Worm (Caenorhabditis elegans) whole organism, L4 larva: Measurements from ENCODE around the gene nstp-5.

Experiments
- F26F4.8 ChIP-seq: fragments of 200-800 bp; sonication (Bioruptor generic); conservative IDR thresholded peaks from 2 replicates; pipeline ENCODE4 v1.3.6; 2022; ENCODE audit warnings: missing genetic modification characterization, missing compliant biosample characterization
- F37D6.2 ChIP-seq: sonication (generic microtip); optimal IDR thresholded peaks from 2 replicates; lab custom pipeline; 2016; ENCODE audit warnings: mild to moderate bottlenecking, missing genetic modification characterization, missing compliant biosample characterization
- R02D3.7 ChIP-seq: fragments of 150-350 bp; sonication (generic microtip); optimal IDR thresholded peaks from 3 replicates; lab custom pipeline; 2014; ENCODE audit warnings: missing biosample characterization, missing genetic modification characterization
- Y48G9A.11 ChIP-seq: fragments of 200-800 bp; sonication (Bioruptor generic); IDR thresholded peaks from 2 replicates; pipeline ENCODE4 v1.3.6; 2022; ENCODE audit warnings: missing genetic modification reagents, missing genetic modification characterization, missing compliant biosample characterization
- ZK337.2 ChIP-seq: fragments of 200-800 bp; sonication (Bioruptor generic); IDR thresholded peaks from 2 replicates; pipeline ENCODE4 v1.3.6; 2022; ENCODE audit warnings: missing genetic modification reagents, missing genetic modification characterization, missing compliant biosample characterization
- ZK546.5 ChIP-seq, 2 experiments: sonication (generic microtip); optimal IDR thresholded peaks; 2 replicates each; lab custom pipeline; 2017; ENCODE audit warnings: missing biosample characterization in 2 of 2, missing genetic modification characterization in 2 of 2
- aha-1 ChIP-seq: fragments of 150-350 bp; peaks from one replicate; lab custom pipeline; 2014; ENCODE audit warnings: missing biosample characterization, missing genetic modification characterization
- ceh-20 ChIP-seq: fragments of 200-800 bp; sonication (Bioruptor generic); IDR thresholded peaks from 2 replicates; pipeline ENCODE4 v1.3.6; 2022; ENCODE audit warnings: missing genetic modification reagents, missing genetic modification characterization, missing compliant biosample characterization
- ceh-82 ChIP-seq: sonication (generic microtip); optimal IDR thresholded peaks from 2 replicates; lab custom pipeline; 2017; ENCODE audit warnings: missing biosample characterization, missing genetic modification characterization
- ces-1 ChIP-seq: fragments of 150-350 bp; sonication (generic microtip); optimal IDR thresholded peaks from 4 replicates; lab custom pipeline; 2014; ENCODE audit warnings: missing biosample characterization, missing genetic modification reagents, missing genetic modification characterization
- daf-12 ChIP-seq: fragments of 150-350 bp; optimal IDR thresholded peaks from 2 replicates; lab custom pipeline; 2014; ENCODE audit warnings: missing biosample characterization, missing genetic modification reagents, missing genetic modification characterization
- daf-16 ChIP-seq, 3 experiments: sonication (generic microtip); optimal IDR thresholded peaks; 2 replicates each; lab custom pipeline; 2016 to 2017; ENCODE audit warnings: missing genetic modification characterization in 3 of 3, missing genetic modification reagents in 3 of 3, mild to moderate bottlenecking in 2 of 3, missing compliant biosample characterization in 2 of 3, missing biosample characterization in 1 of 3, moderate library complexity in 1 of 3
- daf-19 ChIP-seq: fragments of 200-800 bp; sonication (Bioruptor generic); conservative IDR thresholded peaks from 2 replicates; pipeline ENCODE4 v1.3.6; 2022; ENCODE audit warnings: missing genetic modification characterization, missing compliant biosample characterization
- dmd-6 ChIP-seq: fragments of 200-800 bp; sonication (Bioruptor generic); IDR thresholded peaks from 2 replicates; pipeline ENCODE4 v1.3.6; 2022; ENCODE audit warnings: missing genetic modification reagents, missing genetic modification characterization, missing compliant biosample characterization
- dmd-8 ChIP-seq: fragments of 200-800 bp; sonication (Bioruptor generic); IDR thresholded peaks from 2 replicates; pipeline ENCODE4 v1.3.6; 2022; ENCODE audit warnings: missing genetic modification characterization, missing compliant biosample characterization
- dve-1 ChIP-seq: sonication (generic microtip); optimal IDR thresholded peaks from 2 replicates; lab custom pipeline; 2017; ENCODE audit warnings: antibody characterized with exemption, mild to moderate bottlenecking, missing genetic modification characterization, missing compliant biosample characterization; ENCODE audit not compliant: insufficient read depth
- egl-27 ChIP-seq: sonication (generic microtip); optimal IDR thresholded peaks from 3 replicates; lab custom pipeline; 2017; ENCODE audit warnings: missing biosample characterization, missing genetic modification reagents, missing genetic modification characterization
- hlh-11 ChIP-seq: fragments of 200-800 bp; sonication (Bioruptor generic); optimal IDR thresholded peaks from 2 replicates; lab custom pipeline; 2018; ENCODE audit warnings: mild to moderate bottlenecking, missing genetic modification characterization, missing compliant biosample characterization
- hmg-1.1 ChIP-seq: fragments of 200-800 bp; sonication (Bioruptor generic); IDR thresholded peaks from 2 replicates; pipeline ENCODE4 v1.3.6; 2022; ENCODE audit warnings: missing genetic modification reagents, missing genetic modification characterization, missing compliant biosample characterization
- lin-1 ChIP-seq: fragments of 200-800 bp; sonication (Bioruptor generic); IDR thresholded peaks from 2 replicates; pipeline ENCODE4 v1.3.6; 2022; ENCODE audit warnings: missing genetic modification reagents, missing genetic modification characterization, missing compliant biosample characterization
- lin-38 ChIP-seq: fragments of 200-800 bp; sonication (Bioruptor generic); IDR thresholded peaks from 2 replicates; pipeline ENCODE4 v1.3.6; 2022; ENCODE audit warnings: missing genetic modification reagents, missing genetic modification characterization, missing compliant biosample characterization
- lir-3 ChIP-seq: sonication (generic microtip); optimal IDR thresholded peaks from 2 replicates; lab custom pipeline; 2016; ENCODE audit warnings: mild to moderate bottlenecking, missing genetic modification characterization, missing compliant biosample characterization
- mep-1 ChIP-seq: fragments of 150-350 bp; sonication (generic microtip); optimal IDR thresholded peaks from 3 replicates; lab custom pipeline; 2014; ENCODE audit warnings: missing biosample characterization, missing genetic modification characterization
- mes-2 ChIP-seq: sonication (generic microtip); optimal IDR thresholded peaks from 2 replicates; lab custom pipeline; 2016; ENCODE audit warnings: missing genotype, mild to moderate bottlenecking, missing genetic modification characterization, missing compliant biosample characterization; ENCODE audit not compliant: poor library complexity, severe bottlenecking
- nhr-102 ChIP-seq: sonication (generic microtip); optimal IDR thresholded peaks from 2 replicates; lab custom pipeline; 2016; ENCODE audit warnings: mild to moderate bottlenecking, missing genetic modification characterization, moderate library complexity, missing compliant biosample characterization
- nhr-28 ChIP-seq: fragments of 150-350 bp; optimal IDR thresholded peaks from 2 replicates; lab custom pipeline; 2014; ENCODE audit warnings: missing biosample characterization, missing genetic modification characterization
- nhr-41 ChIP-seq: fragments of 200-800 bp; sonication (Bioruptor generic); IDR thresholded peaks from 2 replicates; pipeline ENCODE4 v1.3.6; 2022; ENCODE audit warnings: missing genetic modification reagents, missing genetic modification characterization, missing compliant biosample characterization
- nhr-42 ChIP-seq: fragments of 200-800 bp; sonication (Bioruptor generic); IDR thresholded peaks from 2 replicates; pipeline ENCODE4 v1.3.6; 2022; ENCODE audit warnings: missing genetic modification characterization, missing compliant biosample characterization
- nhr-48 ChIP-seq: sonication (generic microtip); optimal IDR thresholded peaks from 2 replicates; lab custom pipeline; 2016; ENCODE audit warnings: mild to moderate bottlenecking, missing genetic modification characterization, missing compliant biosample characterization
- nhr-77 ChIP-seq: fragments of 150-350 bp; optimal IDR thresholded peaks from 2 replicates; lab custom pipeline; 2014; ENCODE audit warnings: missing biosample characterization, missing genetic modification characterization
- php-3 ChIP-seq: fragments of 200-800 bp; sonication (Bioruptor generic); IDR thresholded peaks from 2 replicates; pipeline ENCODE4 v1.3.6; 2022; ENCODE audit warnings: missing genetic modification reagents, missing genetic modification characterization, missing compliant biosample characterization
- pqm-1 ChIP-seq: sonication (generic microtip); optimal IDR thresholded peaks from 2 replicates; lab custom pipeline; 2017; ENCODE audit warnings: missing biosample characterization, missing genetic modification characterization
- skn-1 ChIP-seq: fragments of 150-350 bp; optimal IDR thresholded peaks from 2 replicates; lab custom pipeline; 2014; ENCODE audit warnings: missing biosample characterization, missing genetic modification characterization
- snpc-1.2 ChIP-seq: fragments of 200-800 bp; sonication (Bioruptor generic); IDR thresholded peaks from 2 replicates; pipeline ENCODE4 v1.3.6; 2022; ENCODE audit warnings: missing genetic modification reagents, missing genetic modification characterization, missing compliant biosample characterization
- snpc-4 ChIP-seq: fragments of 150-350 bp; optimal IDR thresholded peaks from 2 replicates; lab custom pipeline; 2014; ENCODE audit warnings: missing biosample characterization, missing genetic modification characterization
- unc-62 ChIP-seq, 3 experiments: fragments of 150-350 bp in 1 of 3; sonication (generic microtip); optimal IDR thresholded peaks in 2 of 3; peaks in 1 of 3; 1 replicate in 1 of 3; 2 replicates in 2 of 3; lab custom pipeline; 2014 to 2017; ENCODE audit warnings: missing biosample characterization in 3 of 3, missing genetic modification characterization in 3 of 3, missing genetic modification reagents in 3 of 3, missing genotype in 1 of 3

The nstp-5 gene

DNA sequence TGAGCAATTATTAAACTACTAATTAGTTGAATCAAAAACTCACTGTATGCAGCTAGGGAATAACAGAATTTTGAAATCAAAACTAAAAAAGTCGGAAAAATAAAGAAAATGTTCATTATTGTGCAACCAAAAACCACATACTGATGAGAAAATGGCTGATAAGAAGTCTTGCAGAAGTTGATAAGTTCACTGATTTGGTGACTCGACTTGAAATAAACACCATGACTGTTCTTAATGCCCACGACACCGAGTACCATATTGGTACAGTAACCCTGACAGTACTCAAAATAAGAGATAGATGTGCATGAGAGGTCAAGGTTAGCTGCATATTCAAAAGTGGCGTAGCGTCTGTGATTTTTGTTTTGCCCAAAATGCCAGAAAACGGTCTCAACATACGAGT, 30.7 kb downstream of the nstp-5 start:
- TF ChIP-seq daf-12 (tag; lab: Kevin White, UChicago) (no peak), ZK546.5 (tag; optimal IDR thresholded peaks at IDR 0.05; lab: Kevin White, UChicago) (no peak), ZK337.2 (GFP tag; lab: Robert Waterston, UW) (no peak), R02D3.7 (tag; lab: Kevin White, UChicago) (no peak), ceh-20 (no peak), mep-1 (tag; lab: Kevin White, UChicago) (no peak), F26F4.8 (GFP tag; lab: Robert Waterston, UW) (no peak), pqm-1 (tag; lab: Kevin White, UChicago) (peak; percentile 13), ceh-82 (tag; lab: Kevin White, UChicago) (no peak), egl-27 (tag; lab: Kevin White, UChicago) (no peak), daf-19 (no peak), unc-62 (GFP tag; optimal IDR thresholded peaks at IDR 0.05 in 1 of 2; lab: Kevin White, UChicago) (peak in 1 of 2 experiments; percentile 2), unc-62 (tag; optimal IDR thresholded peaks at IDR 0.05; lab: Kevin White, UChicago) (no peak), nhr-42 (GFP tag; lab: Robert Waterston, UW) (no peak), dve-1 (tag; lab: Kevin White, UChicago) (no peak), nhr-28 (tag; lab: Kevin White, UChicago) (peak; percentile 3), lir-3 (tag; lab: Kevin White, UChicago) (no peak), snpc-1.2 (GFP tag; lab: Robert Waterston, UW) (no peak), php-3 (GFP tag; lab: Robert Waterston, UW) (no peak), F37D6.2 (tag; lab: Kevin White, UChicago) (no peak), lin-38 (GFP tag; lab: Robert Waterston, UW) (no peak), nhr-41 (GFP tag; lab: Robert Waterston, UW) (no peak), daf-16 (GFP tag; optimal IDR thresholded peaks at IDR 0.05; lab: Kevin White, UChicago) (no peak), daf-16 (tag; optimal IDR thresholded peaks at IDR 0.05; lab: Kevin White, UChicago) (peak; percentile 28), skn-1 (no peak), hmg-1.1 (GFP tag; lab: Robert Waterston, UW) (no peak), aha-1 (tag; lab: Kevin White, UChicago) (peak; percentile 83), dmd-8 (GFP tag; lab: Robert Waterston, UW) (no peak), nhr-77 (tag; lab: Kevin White, UChicago) (no peak)

DNA sequence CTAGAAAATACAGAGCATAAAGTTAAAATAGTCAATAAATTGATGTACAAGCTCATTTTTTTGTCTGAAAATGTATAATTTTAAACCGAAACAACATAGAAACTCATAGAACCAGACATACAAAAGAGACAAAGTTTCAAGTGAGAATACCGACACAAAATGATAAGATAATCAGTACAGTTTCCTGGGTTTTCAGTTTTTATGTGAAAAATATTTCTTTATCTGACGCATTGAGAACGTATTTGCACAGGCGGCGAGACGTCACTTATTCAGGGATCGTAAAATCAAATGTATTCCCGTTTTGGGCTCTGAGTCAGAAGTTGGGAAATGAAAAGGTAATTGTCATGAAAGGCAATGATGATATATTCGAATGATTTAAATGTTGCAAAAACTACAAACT, 35.1 kb downstream of the nstp-5 start, which contains the start of gene K08D8.6:
Gene K08D8.6, minus strand, starts transcription at position 64 of the 400 bp plus-strand sequence.
- peak; percentile 5 for TF ChIP-seq mes-2 (tag; lab: Kevin White, UChicago)
- TF ChIP-seq daf-16 (GFP tag; optimal IDR thresholded peaks at IDR 0.05; lab: Kevin White, UChicago): no peak
- TF ChIP-seq daf-16 (tag; optimal IDR thresholded peaks at IDR 0.05; lab: Kevin White, UChicago): peak; percentile 75
- TF ChIP-seq pqm-1 (tag; lab: Kevin White, UChicago): peak; percentile 88
- TF ChIP-seq nhr-77 (tag; lab: Kevin White, UChicago): peak; percentile 52
- TF ChIP-seq lin-1 (GFP tag; lab: Robert Waterston, UW): peak; percentile 70
- no peak for TF ChIP-seq snpc-4
- no peak for TF ChIP-seq ces-1 (GFP tag; lab: Kevin White, UChicago)
- TF ChIP-seq php-3 (GFP tag; lab: Robert Waterston, UW): peak; percentile 88
- TF ChIP-seq nhr-28 (tag; lab: Kevin White, UChicago): peak; percentile 67
- peak; percentile 14 for TF ChIP-seq nhr-102 (tag; lab: Kevin White, UChicago)
- peak; percentile 40 for TF ChIP-seq dve-1 (tag; lab: Kevin White, UChicago)
- peak; percentile 73 for TF ChIP-seq nhr-48 (tag; lab: Kevin White, UChicago)
- TF ChIP-seq dmd-6 (GFP tag; lab: Robert Waterston, UW): peak; percentile 94
- no peak for TF ChIP-seq F26F4.8 (GFP tag; lab: Robert Waterston, UW)
- peak; percentile 62 for TF ChIP-seq hlh-11 (tag; lab: Kevin White, UChicago)
- no peak for TF ChIP-seq Y48G9A.11 (GFP tag; lab: Robert Waterston, UW)
